Worm (Caenorhabditis elegans) whole organism, young adult: Measurements from ENCODE around the gene nhr-280.

ENCODE experiments used
- B0261.1 ChIP-seq: sonication (generic microtip); optimal IDR thresholded peaks from 2 replicates; lab custom pipeline; 2016; ENCODE audit warnings: mild to moderate bottlenecking, missing genetic modification characterization, moderate library complexity, missing compliant biosample characterization
- F22D6.2 ChIP-seq: sonication (generic microtip); optimal IDR thresholded peaks from 2 replicates; lab custom pipeline; 2016; ENCODE audit warnings: mild to moderate bottlenecking, missing genetic modification characterization, missing compliant biosample characterization
- F33H1.4 ChIP-seq: fragments of 200-800 bp; sonication (Bioruptor generic); IDR thresholded peaks from 2 replicates; pipeline ENCODE4 v1.3.6; 2022; ENCODE audit warnings: missing genetic modification reagents, missing genetic modification characterization, missing compliant biosample characterization
- F39B2.1 ChIP-seq: fragments of 200-800 bp; sonication (Bioruptor generic); IDR thresholded peaks from 2 replicates; pipeline ENCODE4 v1.3.6; 2022; ENCODE audit warnings: missing genetic modification reagents, missing genetic modification characterization, missing compliant biosample characterization
- F57A8.1 ChIP-seq: fragments of 200-800 bp; sonication (Bioruptor generic); optimal IDR thresholded peaks from 2 replicates; lab custom pipeline; 2018; ENCODE audit warnings: mild to moderate bottlenecking, missing genetic modification characterization, moderate library complexity, missing compliant biosample characterization
- F57C9.4 ChIP-seq: sonication (generic microtip); optimal IDR thresholded peaks from 2 replicates; lab custom pipeline; 2017; ENCODE audit warnings: mild to moderate bottlenecking, missing genetic modification characterization, missing compliant biosample characterization
- Y53F4B.3 ChIP-seq: fragments of 200-800 bp; sonication (Bioruptor generic); IDR thresholded peaks from 2 replicates; pipeline ENCODE4 v1.3.6; 2022; ENCODE audit warnings: missing genetic modification reagents, missing genetic modification characterization, missing compliant biosample characterization
- Y56A3A.18 ChIP-seq: fragments of 200-800 bp; sonication (Bioruptor generic); IDR thresholded peaks from 2 replicates; pipeline ENCODE4 v1.3.6; 2022; ENCODE audit warnings: missing genetic modification reagents, missing genetic modification characterization, missing compliant biosample characterization
- Y67H2A.10 ChIP-seq: fragments of 200-800 bp; sonication (Bioruptor generic); conservative IDR thresholded peaks from 2 replicates; pipeline ENCODE4 v1.3.6; 2022; ENCODE audit warnings: missing genetic modification reagents, missing genetic modification characterization, missing compliant biosample characterization
- akir-1 ChIP-seq: fragments of 200-800 bp; sonication (Bioruptor generic); optimal IDR thresholded peaks from 2 replicates; lab custom pipeline; 2018; ENCODE audit warnings: mild to moderate bottlenecking, missing genetic modification characterization, moderate library complexity, missing compliant biosample characterization
- attf-3 ChIP-seq: fragments of 200-800 bp; sonication (Bioruptor generic); conservative IDR thresholded peaks from 2 replicates; pipeline ENCODE4 v1.3.6; 2022; ENCODE audit warnings: missing genetic modification reagents, missing genetic modification characterization, missing compliant biosample characterization
- attf-5 ChIP-seq: fragments of 200-800 bp; sonication (Bioruptor generic); optimal IDR thresholded peaks from 2 replicates; lab custom pipeline; 2018; ENCODE audit warnings: mild to moderate bottlenecking, missing genetic modification characterization, missing compliant biosample characterization
- bed-1 ChIP-seq: fragments of 200-800 bp; sonication (Bioruptor generic); IDR thresholded peaks from 2 replicates; pipeline ENCODE4 v1.3.6; 2022; ENCODE audit warnings: missing genetic modification reagents, missing genetic modification characterization, missing compliant biosample characterization
- ceh-27 ChIP-seq: fragments of 200-800 bp; sonication (Bioruptor generic); optimal IDR thresholded peaks from 2 replicates; lab custom pipeline; 2018; ENCODE audit warnings: mild to moderate bottlenecking, missing genetic modification characterization, moderate library complexity, missing compliant biosample characterization
- ceh-91 ChIP-seq: fragments of 200-800 bp; sonication (Bioruptor generic); IDR thresholded peaks from 2 replicates; pipeline ENCODE4 v1.3.6; 2022; ENCODE audit warnings: missing genetic modification reagents, missing genetic modification characterization, missing compliant biosample characterization
- chd-7 ChIP-seq: sonication (generic microtip); optimal IDR thresholded peaks from 2 replicates; lab custom pipeline; 2016; ENCODE audit warnings: mild to moderate bottlenecking, missing genetic modification characterization, moderate library complexity, missing compliant biosample characterization
- egl-18 ChIP-seq: fragments of 200-800 bp; sonication (Bioruptor generic); IDR thresholded peaks from 2 replicates; pipeline ENCODE4 v1.3.6; 2022; ENCODE audit warnings: missing genetic modification reagents, missing genetic modification characterization, missing compliant biosample characterization
- egl-44 ChIP-seq: fragments of 200-800 bp; sonication (Bioruptor generic); IDR thresholded peaks from 2 replicates; pipeline ENCODE4 v1.3.6; 2022; ENCODE audit warnings: missing genetic modification reagents, missing genetic modification characterization, missing compliant biosample characterization
- egrh-3 ChIP-seq: fragments of 200-800 bp; sonication (Bioruptor generic); IDR thresholded peaks from 2 replicates; pipeline ENCODE4 v1.3.6; 2022; ENCODE audit warnings: missing genetic modification reagents, missing genetic modification characterization, missing compliant biosample characterization
- ekl-4 ChIP-seq: fragments of 200-800 bp; sonication (Bioruptor generic); IDR thresholded peaks from 2 replicates; pipeline ENCODE4 v1.3.6; 2022; ENCODE audit warnings: missing genetic modification reagents, missing genetic modification characterization, missing compliant biosample characterization
- fkh-3 ChIP-seq: sonication (generic microtip); optimal IDR thresholded peaks from 2 replicates; lab custom pipeline; 2016; ENCODE audit warnings: mild to moderate bottlenecking, missing genetic modification characterization, missing compliant biosample characterization
- gei-17 ChIP-seq: fragments of 200-800 bp; sonication (Bioruptor generic); optimal IDR thresholded peaks from 2 replicates; lab custom pipeline; 2018; ENCODE audit warnings: mild to moderate bottlenecking, missing genetic modification characterization, missing compliant biosample characterization
- hlh-12 ChIP-seq: sonication (generic microtip); optimal IDR thresholded peaks from 2 replicates; lab custom pipeline; 2016; ENCODE audit warnings: missing genetic modification characterization, missing compliant biosample characterization
- hlh-26 ChIP-seq: fragments of 200-800 bp; sonication (Bioruptor generic); conservative IDR thresholded peaks from 2 replicates; pipeline ENCODE4 v1.3.6; 2022; ENCODE audit warnings: missing genetic modification reagents, missing genetic modification characterization, missing compliant biosample characterization
- let-526 ChIP-seq: fragments of 200-800 bp; sonication (Bioruptor generic); IDR thresholded peaks from 2 replicates; pipeline ENCODE4 v1.3.6; 2022; ENCODE audit warnings: missing genetic modification reagents, missing genetic modification characterization, missing compliant biosample characterization
- lin-35 ChIP-seq, 3 experiments: fragments of 150-350 bp in 2 of 3; sonication (generic microtip) in 1 of 3; optimal IDR thresholded peaks; 2 replicates each; lab custom pipeline; 2014 to 2018; ENCODE audit warnings: missing biosample characterization in 3 of 3, missing genetic modification characterization in 3 of 3, missing genetic modification reagents in 3 of 3
- lin-40 ChIP-seq: sonication (generic microtip); optimal IDR thresholded peaks from 2 replicates; lab custom pipeline; 2016; ENCODE audit warnings: missing genetic modification characterization, mild to moderate bottlenecking, missing compliant biosample characterization, missing genotype, missing genetic modification reagents
- lir-1 ChIP-seq: fragments of 200-800 bp; sonication (Bioruptor generic); conservative IDR thresholded peaks from 2 replicates; pipeline ENCODE4 v1.3.6; 2022; ENCODE audit warnings: missing genetic modification reagents, missing genetic modification characterization, missing compliant biosample characterization
- madf-10 ChIP-seq: sonication (generic microtip); optimal IDR thresholded peaks from 2 replicates; lab custom pipeline; 2016; ENCODE audit warnings: mild to moderate bottlenecking, missing genetic modification characterization, missing compliant biosample characterization
- madf-3 ChIP-seq: fragments of 200-800 bp; sonication (Bioruptor generic); IDR thresholded peaks from 2 replicates; pipeline ENCODE4 v1.3.6; 2022; ENCODE audit warnings: missing genetic modification reagents, missing genetic modification characterization, missing compliant biosample characterization
- nfyb-1 ChIP-seq: fragments of 200-800 bp; sonication (Bioruptor generic); IDR thresholded peaks from 2 replicates; pipeline ENCODE4 v1.3.6; 2022; ENCODE audit warnings: missing genetic modification reagents, missing genetic modification characterization, missing compliant biosample characterization
- nhr-120 ChIP-seq: fragments of 200-800 bp; sonication (Bioruptor generic); IDR thresholded peaks from 2 replicates; pipeline ENCODE4 v1.3.6; 2022; ENCODE audit warnings: missing genetic modification characterization, missing compliant biosample characterization
- nhr-80 ChIP-seq: sonication (generic microtip); optimal IDR thresholded peaks from 2 replicates; lab custom pipeline; 2016; ENCODE audit warnings: missing genetic modification characterization, missing compliant biosample characterization
- rcor-1 ChIP-seq: fragments of 200-800 bp; sonication (Bioruptor generic); IDR thresholded peaks from 2 replicates; pipeline ENCODE4 v1.3.6; 2022; ENCODE audit warnings: missing genetic modification reagents, missing genetic modification characterization, missing compliant biosample characterization
- rec-8 ChIP-seq, 2 experiments: sonication (generic microtip); optimal IDR thresholded peaks; 2 replicates each; lab custom pipeline; 2016; ENCODE audit warnings: mild to moderate bottlenecking in 2 of 2, missing genetic modification characterization in 2 of 2, missing genetic modification reagents in 2 of 2, missing genotype in 2 of 2, missing biosample characterization in 1 of 2, missing compliant biosample characterization in 1 of 2, moderate library complexity in 1 of 2
- sdz-38 ChIP-seq: sonication (generic microtip); optimal IDR thresholded peaks from 2 replicates; lab custom pipeline; 2016; ENCODE audit warnings: missing genotype, missing genetic modification characterization, missing compliant biosample characterization
- sea-2 ChIP-seq: fragments of 200-800 bp; sonication (Bioruptor generic); IDR thresholded peaks from 2 replicates; pipeline ENCODE4 v1.3.6; 2022; ENCODE audit warnings: missing genetic modification characterization, missing compliant biosample characterization
- snpc-1.3 ChIP-seq: sonication (generic microtip); optimal IDR thresholded peaks from 2 replicates; lab custom pipeline; 2017; ENCODE audit warnings: missing genetic modification characterization, mild to moderate bottlenecking, missing compliant biosample characterization, antibody characterized with exemption, moderate library complexity, missing genotype, missing genetic modification reagents; ENCODE audit not compliant: insufficient read depth
- somi-1 ChIP-seq: fragments of 200-800 bp; sonication (Bioruptor generic); optimal IDR thresholded peaks from 2 replicates; lab custom pipeline; 2018; ENCODE audit warnings: mild to moderate bottlenecking, missing genetic modification characterization, missing compliant biosample characterization
- tbp1 ChIP-seq: fragments of 200-800 bp; sonication (Bioruptor generic); optimal IDR thresholded peaks from 2 replicates; lab custom pipeline; 2018; ENCODE audit warnings: mild to moderate bottlenecking, missing genetic modification characterization, missing compliant biosample characterization
- tbx-9 ChIP-seq: sonication (generic microtip); optimal IDR thresholded peaks from 2 replicates; lab custom pipeline; 2016; ENCODE audit warnings: borderline replicate concordance, missing genetic modification characterization, inconsistent platforms, missing compliant biosample characterization
- zim-3 ChIP-seq: sonication (generic microtip); optimal IDR thresholded peaks from 2 replicates; lab custom pipeline; 2017; ENCODE audit warnings: mild to moderate bottlenecking, missing genetic modification characterization, moderate library complexity, missing compliant biosample characterization
- ztf-3 ChIP-seq: fragments of 200-800 bp; sonication (Bioruptor generic); optimal IDR thresholded peaks from 2 replicates; lab custom pipeline; 2018; ENCODE audit warnings: mild to moderate bottlenecking, missing genetic modification characterization, missing compliant biosample characterization

nhr-280 gene

ce11 chrIII:130650-131049 is at the start of gene nhr-280, which contains the start of gene C29F9.2:
Gene nhr-280 (minus strand): TSS chrIII:130750.
Gene C29F9.2 (plus strand): TSS chrIII:130947.
- TF ChIP-seq nhr-80 (tag; lab: Kevin White, UChicago) = peak; percentile 1
- TF ChIP-seq Y67H2A.10 (GFP tag; lab: Robert Waterston, UW) = no peak

ce11 chrIII:179123-179592 is 48.6 kb upstream of the nhr-280 start, which contains the start of gene F40G9.6:
Gene F40G9.6 (plus strand): TSS chrIII:179542.
- TF ChIP-seq let-526 (GFP tag; lab: Robert Waterston, UW) (no peak), zim-3 (tag; lab: Kevin White, UChicago) (no peak), bed-1 (no peak), somi-1 (no peak), B0261.1 (tag; lab: Kevin White, UChicago) (no peak), ceh-27 (GFP tag; lab: Kevin White, UChicago) (no peak), Y53F4B.3 (no peak), rec-8 (tag; optimal IDR thresholded peaks at IDR 0.05; lab: Kevin White, UChicago) (no peak), attf-5 (GFP tag; lab: Kevin White, UChicago) (no peak), tbp1 (no peak), ekl-4 (GFP tag; lab: Robert Waterston, UW) (no peak), snpc-1.3 (tag; lab: Kevin White, UChicago) (no peak), chd-7 (no peak), egl-44 (GFP tag; lab: Robert Waterston, UW) (no peak), sdz-38 (tag; lab: Kevin White, UChicago) (no peak), egrh-3 (GFP tag; lab: Robert Waterston, UW) (no peak), Y56A3A.18 (no peak)

- TF ChIP-seq madf-10 (tag; lab: Kevin White, UChicago) (no peak), F39B2.1 (GFP tag; lab: Robert Waterston, UW) (no peak), attf-3 (GFP tag; lab: Robert Waterston, UW) (no peak), ztf-3 (no peak), nhr-120 (GFP tag; lab: Robert Waterston, UW) (no peak), lin-35 (GFP tag; optimal IDR thresholded peaks at IDR 0.05; lab: Kevin White, UChicago) (no peak), bed-1 (no peak), egl-18 (GFP tag; lab: Robert Waterston, UW) (no peak), akir-1 (no peak), lin-40 (tag; lab: Kevin White, UChicago) (no peak), F57A8.1 (GFP tag; lab: Kevin White, UChicago) (no peak), tbx-9 (no peak), gei-17 (GFP tag; lab: Kevin White, UChicago) (no peak), madf-3 (GFP tag; lab: Robert Waterston, UW) (no peak), F22D6.2 (tag; lab: Kevin White, UChicago) (no peak), sea-2 (GFP tag; lab: Robert Waterston, UW) (no peak), Y56A3A.18 (no peak), ceh-27 (GFP tag; lab: Kevin White, UChicago) (no peak)
Measured at ce11 chrIII:178126-178525, 47.6 kb upstream of the nhr-280 start.

ce11 chrIII:177715-178114 is 47.2 kb upstream of the nhr-280 start, which contains the start of gene F40G9.14:
Gene F40G9.14 (minus strand): TSS chrIII:177815.
- TF ChIP-seq F33H1.4 (GFP tag; lab: Robert Waterston, UW) (no peak), hlh-26 (no peak), F22D6.2 (tag; lab: Kevin White, UChicago) (no peak), lir-1 (no peak), ekl-4 (GFP tag; lab: Robert Waterston, UW) (no peak), hlh-12 (tag; lab: Kevin White, UChicago) (no peak), nfyb-1 (no peak), Y56A3A.18 (no peak), rcor-1 (GFP tag; lab: Robert Waterston, UW) (no peak), fkh-3 (tag; lab: Kevin White, UChicago) (no peak), ceh-91 (GFP tag; lab: Robert Waterston, UW) (no peak), F57C9.4 (no peak)
